Fruit fly (Drosophila melanogaster): ENCODE data around the gene CG4080.

CG4080 gene

dm6 chr3L:9366850-9367430 is 32.1 kb downstream of the CG4080 start, which contains the start of the genes Klp67A and CG4452 (continued):
- TF ChIP-seq unc-4 (GFP tag; IDR thresholded peaks at IDR 0.05; ENCODE audit: partially characterized antibody), result peak; percentile 93
- TF ChIP-seq row (GFP tag; IDR thresholded peaks at IDR 0.05), result peak; percentile 72
- no peak for TF ChIP-seq dm (GFP tag; optimal IDR thresholded peaks at IDR 0.05)
- no peak for TF ChIP-seq run (tag; optimal IDR thresholded peaks at IDR 0.05)
- TF ChIP-seq HLHmδ (GFP tag; optimal IDR thresholded peaks at IDR 0.05), result no peak
- peak; percentile 4 for TF ChIP-seq CG17359 (tag; optimal IDR thresholded peaks at IDR 0.05)
- no peak for TF ChIP-seq ham (GFP tag; IDR thresholded peaks at IDR 0.05)
- TF ChIP-seq CG34422 (GFP tag; IDR thresholded peaks at IDR 0.05), result no peak
- TF ChIP-seq CG17385 (GFP tag; optimal IDR thresholded peaks at IDR 0.05), result peak; percentile 5
- peak; percentile 77; the same call in 1 of the 4 replicates for TF ChIP-seq chinmo (GFP tag; IDR thresholded peaks at IDR 0.05; ENCODE audit: partially characterized antibody)
- TF ChIP-seq CG17612 (GFP tag; IDR thresholded peaks at IDR 0.05), result no peak
- peak; percentile 69; the same call in 1 of the 2 replicates for TF ChIP-seq E2f2 (GFP tag; IDR thresholded peaks at IDR 0.05)
- peak; percentile 28 for TF ChIP-seq CG10543 (GFP tag; optimal IDR thresholded peaks at IDR 0.05)
- TF ChIP-seq Optix (GFP tag; IDR thresholded peaks at IDR 0.05), result no peak
- no peak for TF ChIP-seq sc (optimal IDR thresholded peaks at IDR 0.05)
- TF ChIP-seq sc (GFP tag; optimal IDR thresholded peaks at IDR 0.05), result peak; percentile 47
- TF ChIP-seq CG12744 (GFP tag; optimal IDR thresholded peaks at IDR 0.05), result no peak
- TF ChIP-seq dpn (GFP tag; optimal IDR thresholded peaks at IDR 0.05), result peak in 1 of 2 experiments; percentile 26
- TF ChIP-seq CG18011 (GFP tag; optimal IDR thresholded peaks at IDR 0.05), result peak; percentile 11
- TF ChIP-seq chif (GFP tag; optimal IDR thresholded peaks at IDR 0.05), result peak in 1 of 2 experiments; percentile 15
- TF ChIP-seq Kr (GFP tag; optimal IDR thresholded peaks at IDR 0.05), result no peak
- TF ChIP-seq H15 (GFP tag; IDR thresholded peaks at IDR 0.05), result no peak
- no peak for TF ChIP-seq da (GFP tag; optimal IDR thresholded peaks at IDR 0.05)
- TF ChIP-seq CG31441 (GFP tag; IDR thresholded peaks at IDR 0.05), result no peak; the same call in 1 of the 2 replicates
- no peak for TF ChIP-seq pnt (GFP tag; optimal IDR thresholded peaks at IDR 0.05)
- 0 out of 3 replicates have a peak, but pooled peaks have one; percentile 18 for TF ChIP-seq zfh1 (GFP tag; IDR thresholded peaks at IDR 0.05)
- no peak for TF ChIP-seq Ravus (GFP tag; IDR thresholded peaks at IDR 0.05)
- no peak for TF ChIP-seq ro (GFP tag; IDR thresholded peaks at IDR 0.05)
- no peak for TF ChIP-seq CG6765 (GFP tag; optimal IDR thresholded peaks at IDR 0.05)
- peak; percentile 34; the same call in 2 of the 3 replicates for TF ChIP-seq dysf (GFP tag; IDR thresholded peaks at IDR 0.05)
- TF ChIP-seq zf30C (GFP tag; optimal IDR thresholded peaks at IDR 0.05), result no peak
- TF ChIP-seq MBD-R2 (GFP tag; IDR thresholded peaks at IDR 0.05), result 0 out of 2 replicates have a peak, but pooled peaks have one; percentile 37
- no peak for TF ChIP-seq unpg (GFP tag; optimal IDR thresholded peaks at IDR 0.05)
- TF ChIP-seq mirr (GFP tag; optimal IDR thresholded peaks at IDR 0.05), result no peak
- no peak for TF ChIP-seq dmrt99B (tag; optimal IDR thresholded peaks at IDR 0.05)
- no peak for TF ChIP-seq Stat92E (GFP tag; optimal IDR thresholded peaks at IDR 0.05)
- no peak for TF ChIP-seq sqz (GFP tag; optimal IDR thresholded peaks at IDR 0.05)
- TF ChIP-seq Sry-δ (GFP tag; optimal IDR thresholded peaks at IDR 0.05), result peak; percentile 88
- no peak for TF ChIP-seq Hmx (GFP tag; optimal IDR thresholded peaks at IDR 0.05)
- peak; percentile 60 for TF ChIP-seq CG15601 (tag; optimal IDR thresholded peaks at IDR 0.05)
- no peak for TF ChIP-seq CG6654 (GFP tag; optimal IDR thresholded peaks at IDR 0.05)
- peak; percentile 89 for TF ChIP-seq CG34224 (GFP tag; IDR thresholded peaks at IDR 0.05; ENCODE audit: partially characterized antibody)
- peak; percentile 58 for TF ChIP-seq lilli (GFP tag; optimal IDR thresholded peaks at IDR 0.05)
- TF ChIP-seq CG13296 (GFP tag; optimal IDR thresholded peaks at IDR 0.05), result peak; percentile 17
- 0 out of 2 replicates have a peak, but pooled peaks have one; percentile 12 for TF ChIP-seq esg (GFP tag; conservative IDR thresholded peaks at IDR 0.05)
- TF ChIP-seq Lpt (GFP tag; optimal IDR thresholded peaks at IDR 0.05), result no peak
- TF ChIP-seq crol (GFP tag; IDR thresholded peaks at IDR 0.05), result no peak
- no peak for TF ChIP-seq wdn (GFP tag; IDR thresholded peaks at IDR 0.05)
- TF ChIP-seq odd (GFP tag; optimal IDR thresholded peaks at IDR 0.05), result no peak
- TF ChIP-seq CG10147 (GFP tag; optimal IDR thresholded peaks at IDR 0.05), result peak; percentile 42

Measured in whole organism, embryonic.